Fruit fly (Drosophila melanogaster) whole organism, prepupa: ENCODE measurements around the gene PolI.

Experiments used
- CG6854 ChIP-seq: fragments of 200-800 bp; sonication (Bioruptor generic); optimal IDR thresholded peaks from 2 replicates; lab custom pipeline; 2017; ENCODE audit warnings: missing biosample characterization, mild to moderate bottlenecking, missing genetic modification characterization
- Sox15 ChIP-seq: fragments of 200-800 bp; sonication (Bioruptor generic); optimal IDR thresholded peaks from 3 replicates; lab custom pipeline; 2016; ENCODE audit warnings: missing biosample characterization, missing genetic modification characterization
- dac ChIP-seq: fragments of 200-800 bp; sonication (Bioruptor generic); optimal IDR thresholded peaks from 2 replicates; lab custom pipeline; 2017; ENCODE audit warnings: missing biosample characterization, mild to moderate bottlenecking, missing genetic modification characterization
- salr ChIP-seq, 2 experiments: fragments of 200-800 bp; sonication (Bioruptor generic); optimal IDR thresholded peaks; 3 replicates each; lab custom pipeline; 2016 to 2018; ENCODE audit warnings: missing biosample characterization in 2 of 2, missing genetic modification characterization in 2 of 2, mild to moderate bottlenecking in 1 of 2

DNA sequence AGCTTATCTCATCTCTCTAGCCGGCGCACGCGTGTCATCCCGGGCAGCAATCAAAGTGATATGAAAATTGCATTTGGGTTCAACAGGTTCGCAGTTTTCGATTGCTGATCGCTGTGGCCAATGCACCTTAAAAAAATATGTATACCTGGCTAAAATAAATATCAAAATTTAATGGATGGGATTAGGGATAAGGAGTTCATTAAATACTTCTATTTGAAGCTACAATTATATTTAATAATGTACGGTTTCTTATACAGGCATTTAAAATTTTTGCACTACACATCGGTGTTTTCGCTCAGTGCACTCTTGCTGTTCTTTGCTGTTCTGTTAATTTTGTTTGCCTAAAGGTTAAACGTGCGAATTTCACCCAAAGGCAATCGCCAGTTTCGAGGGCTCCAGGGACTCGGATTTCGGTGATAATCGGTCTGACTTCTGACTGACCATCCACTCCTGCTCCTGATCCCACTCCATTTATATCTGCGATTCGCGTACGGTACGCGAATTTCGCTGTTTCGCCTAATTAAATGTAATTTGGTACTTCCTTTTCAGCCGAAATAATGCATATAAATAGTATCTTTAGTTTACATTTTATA lies 39.4 kb downstream of the PolI start:
- TF ChIP-seq CG6854 (GFP tag; lab: Kevin White, UChicago): no peak
- TF ChIP-seq Sox15 (GFP tag; lab: Kevin White, UChicago): no peak
- no peak for TF ChIP-seq salr (GFP tag; optimal IDR thresholded peaks at IDR 0.05; lab: Kevin White, UChicago)
- TF ChIP-seq dac (GFP tag; lab: Kevin White, UChicago): no peak
